Worm (Caenorhabditis elegans): ENCODE data around the gene best-5.
A peak's percentile ranks its signal among the peaks of the same experiment; 100 is the strongest.

The best-5 gene

DNA sequence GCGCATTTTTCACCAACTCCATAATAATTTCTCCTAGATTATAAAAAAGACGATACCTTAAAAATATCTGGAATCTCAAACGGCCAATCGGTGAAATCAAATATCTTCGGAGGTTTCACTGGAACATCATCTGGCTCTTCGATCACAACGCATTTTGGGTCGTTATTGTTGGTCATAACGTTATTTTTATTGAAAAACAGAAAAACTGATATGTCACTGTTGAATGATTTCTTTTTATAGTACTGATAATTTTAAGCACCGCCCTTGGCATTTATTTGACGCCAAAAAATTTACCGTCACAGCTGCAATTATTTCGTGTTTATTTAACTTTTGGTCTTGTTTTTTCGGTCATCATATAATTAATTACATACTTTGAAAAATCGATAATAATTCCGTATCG is at the start of gene best-5:
Gene best-5 (minus strand): TSS at position 210 of the 400 bp plus-strand sequence.
- TF ChIP-seq eor-1 (tag; optimal IDR thresholded peaks at IDR 0.05) (no peak), jun-1 (tag; optimal IDR thresholded peaks at IDR 0.05) (no peak), sea-2 (GFP tag; optimal IDR thresholded peaks at IDR 0.05) (no peak), nhr-43 (tag; optimal IDR thresholded peaks at IDR 0.05; ENCODE audit: poor library complexity, severe bottlenecking) (no peak), fos-1 (tag; optimal IDR thresholded peaks at IDR 0.05) (no peak), lin-39 (tag; optimal IDR thresholded peaks at IDR 0.05) (no peak), ama-1 (optimal IDR thresholded peaks at IDR 0.05) (no peak), mml-1 (tag; optimal IDR thresholded peaks at IDR 0.05) (no peak), ZK546.5 (tag; optimal IDR thresholded peaks at IDR 0.05) (no peak), pqm-1 (tag; optimal IDR thresholded peaks at IDR 0.05) (peak; percentile 43), elt-2 (tag; optimal IDR thresholded peaks at IDR 0.05) (peak; percentile 42), ceh-82 (tag; optimal IDR thresholded peaks at IDR 0.05) (no peak)

DNA sequence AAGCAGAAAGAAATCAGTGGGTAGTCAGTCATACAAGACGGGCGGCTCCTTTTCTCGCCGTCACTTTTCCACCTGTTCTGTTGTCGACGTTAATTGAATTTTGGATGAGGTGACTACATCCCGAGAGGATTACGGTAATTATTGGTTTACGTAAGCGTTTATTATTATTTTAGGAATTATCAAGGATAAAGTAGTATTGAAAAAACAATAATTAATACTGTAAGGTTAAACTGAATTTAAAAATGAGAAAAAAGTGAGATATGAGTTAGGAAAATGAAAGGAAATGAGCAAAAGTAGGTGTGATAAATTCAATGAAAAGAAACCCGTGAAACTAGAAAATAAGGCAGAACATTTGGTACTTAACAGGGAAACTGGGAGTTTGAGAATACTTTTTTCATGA is 48.9 kb upstream of the best-5 start, which contains the start of gene hlh-4:
Gene hlh-4 (minus strand): TSS at position 101 of the 400 bp plus-strand sequence.
- TF ChIP-seq R02D3.7 (tag; optimal IDR thresholded peaks at IDR 0.05) (no peak), hmg-11 (tag; optimal IDR thresholded peaks at IDR 0.05) (no peak), ama-1 (optimal IDR thresholded peaks at IDR 0.05) (no peak), nhr-77 (tag; optimal IDR thresholded peaks at IDR 0.05) (no peak), nhr-76 (tag; optimal IDR thresholded peaks at IDR 0.05) (no peak), nhr-11 (tag; optimal IDR thresholded peaks at IDR 0.05) (no peak), ztf-4 (tag; optimal IDR thresholded peaks at IDR 0.05) (no peak), egl-5 (tag; optimal IDR thresholded peaks at IDR 0.05) (no peak), tbx-2 (tag; optimal IDR thresholded peaks at IDR 0.05) (no peak), ZK546.5 (tag; optimal IDR thresholded peaks at IDR 0.05) (no peak), skn-1 (tag; optimal IDR thresholded peaks at IDR 0.05) (no peak), nfya-1 (tag; optimal IDR thresholded peaks at IDR 0.05; ENCODE audit: insufficient read depth) (no peak), ztf-11 (tag; optimal IDR thresholded peaks at IDR 0.05) (no peak)

DNA sequence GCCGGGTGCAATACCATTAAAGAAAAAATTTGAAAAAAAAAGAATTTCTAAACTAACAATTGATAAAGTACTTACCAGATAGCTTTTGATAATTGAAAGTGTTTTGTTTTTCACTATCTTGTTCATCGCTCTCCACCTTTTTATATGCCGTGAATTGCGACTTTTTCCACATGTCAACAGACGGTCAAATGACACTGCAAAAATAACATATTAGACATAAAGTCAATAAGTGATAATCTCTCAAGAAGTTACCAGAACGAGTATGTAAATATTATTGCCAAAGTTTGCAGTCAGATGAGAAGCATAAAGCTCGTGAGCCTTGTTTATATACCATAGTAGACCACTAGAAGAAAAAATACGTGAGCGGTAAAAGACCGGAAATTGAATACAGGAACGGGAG is 45.8 kb upstream of the best-5 start, which contains the start of gene dao-6:
Gene dao-6 (minus strand): TSS at position 345 of the 400 bp plus-strand sequence.
- no peak for TF ChIP-seq unc-62 (GFP tag; optimal IDR thresholded peaks at IDR 0.05)
- peak; percentile 97 for TF ChIP-seq pha-4 (tag; optimal IDR thresholded peaks at IDR 0.05)

DNA sequence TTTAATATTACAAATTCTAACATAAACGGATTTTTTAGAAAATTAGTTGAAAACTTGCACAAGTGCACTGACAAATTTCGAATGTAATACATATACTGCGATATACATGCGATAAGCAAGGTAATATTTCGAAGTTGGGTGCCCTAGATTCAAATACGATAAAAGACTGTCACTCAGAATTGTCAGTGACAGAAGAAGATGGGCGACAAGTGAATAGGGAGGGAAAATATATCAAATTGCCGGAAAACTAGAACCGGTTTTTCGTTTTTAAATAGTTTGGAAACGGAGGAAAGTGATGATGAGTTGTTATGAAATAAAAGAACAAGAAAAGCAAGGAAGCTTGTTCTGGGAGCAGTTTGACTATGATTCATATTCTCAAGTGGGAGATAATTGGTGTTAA is 44.0 kb upstream of the best-5 start:
- TF ChIP-seq ceh-28 (tag; optimal IDR thresholded peaks at IDR 0.05): no peak
- no peak for TF ChIP-seq lsy-12 (tag; optimal IDR thresholded peaks at IDR 0.05)
- TF ChIP-seq elt-2 (tag; optimal IDR thresholded peaks at IDR 0.05): no peak
- no peak for TF ChIP-seq nfya-1 (tag; optimal IDR thresholded peaks at IDR 0.05; ENCODE audit: insufficient read depth)
- no peak for TF ChIP-seq eor-1 (tag; optimal IDR thresholded peaks at IDR 0.05)
- no peak for TF ChIP-seq unc-39 (tag; optimal IDR thresholded peaks at IDR 0.05)
- TF ChIP-seq ceh-82 (tag; optimal IDR thresholded peaks at IDR 0.05): no peak
- no peak for TF ChIP-seq nhr-77 (tag; optimal IDR thresholded peaks at IDR 0.05)
- TF ChIP-seq ama-1 (optimal IDR thresholded peaks at IDR 0.05): no peak
- TF ChIP-seq fos-1 (tag; optimal IDR thresholded peaks at IDR 0.05): no peak
- TF ChIP-seq snpc-4 (tag; optimal IDR thresholded peaks at IDR 0.05): no peak
- TF ChIP-seq mdl-1 (tag; optimal IDR thresholded peaks at IDR 0.05): no peak

DNA sequence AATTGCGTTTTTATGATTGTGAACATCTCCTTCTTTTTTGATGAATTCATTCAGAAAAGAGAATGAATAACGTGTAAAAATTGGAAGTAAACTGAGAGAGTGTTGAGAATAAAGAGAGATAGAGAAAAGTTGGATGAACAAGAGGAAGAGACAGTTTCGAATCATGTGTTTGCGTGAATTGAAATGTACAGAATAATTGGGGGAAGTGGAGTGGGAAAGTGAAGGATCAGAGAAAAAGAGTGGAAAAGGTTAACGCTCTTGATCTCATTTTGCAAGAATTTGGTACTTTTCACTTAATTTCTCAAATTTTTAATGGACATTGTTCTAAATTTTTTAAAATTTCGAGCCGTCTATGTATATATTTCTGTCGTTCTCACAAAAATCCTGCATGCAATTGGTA is 43.3 kb upstream of the best-5 start:
- TF ChIP-seq jun-1 (tag; optimal IDR thresholded peaks at IDR 0.05) (no peak), nhr-23 (tag; optimal IDR thresholded peaks at IDR 0.05) (peak; percentile 63), nhr-25 (tag; optimal IDR thresholded peaks at IDR 0.05) (peak; percentile 2)

DNA sequence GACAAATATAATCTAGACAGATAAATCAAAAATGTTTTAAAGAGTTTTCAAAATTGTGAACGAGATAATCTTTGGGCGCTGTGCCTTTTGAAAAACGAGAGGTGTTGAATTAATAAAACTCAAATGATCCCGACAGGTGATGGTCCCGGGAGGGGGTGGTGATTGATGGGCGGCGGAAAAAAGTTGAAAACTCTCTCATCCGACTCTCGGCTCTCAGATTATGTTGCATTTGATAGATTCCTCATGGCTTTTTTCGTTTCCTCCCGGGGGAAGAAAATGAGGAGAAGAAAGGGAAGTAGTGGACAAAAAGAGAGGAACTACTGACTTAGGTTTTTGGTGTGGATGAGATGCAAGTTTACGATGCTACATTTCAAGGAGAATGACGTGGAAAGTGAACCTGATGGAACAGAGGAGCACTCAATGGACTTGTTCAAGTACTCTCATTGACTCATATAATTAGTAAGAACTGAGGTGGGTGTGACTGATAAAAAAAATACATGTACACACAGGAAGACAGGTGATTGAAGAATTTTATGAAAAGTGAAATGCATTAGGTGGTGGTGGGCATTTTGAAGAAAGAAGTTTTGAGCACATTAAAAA is 41.4 kb upstream of the best-5 start:
- TF ChIP-seq nhr-77 (tag; optimal IDR thresholded peaks at IDR 0.05): no peak
- no peak for TF ChIP-seq sea-2 (GFP tag; optimal IDR thresholded peaks at IDR 0.05)
- peak; percentile 66 for TF ChIP-seq lin-39 (tag; optimal IDR thresholded peaks at IDR 0.05)
- TF ChIP-seq unc-62 (GFP tag; optimal IDR thresholded peaks at IDR 0.05): peak; percentile 42
- TF ChIP-seq nhr-12 (tag; optimal IDR thresholded peaks at IDR 0.05): no peak
- TF ChIP-seq nhr-25 (tag; optimal IDR thresholded peaks at IDR 0.05): no peak
- no peak for TF ChIP-seq eor-1 (tag; optimal IDR thresholded peaks at IDR 0.05)
- TF ChIP-seq nhr-67 (tag; optimal IDR thresholded peaks at IDR 0.05): no peak
- TF ChIP-seq ZK546.5 (tag; optimal IDR thresholded peaks at IDR 0.05): no peak
- no peak for TF ChIP-seq pha-4 (tag; optimal IDR thresholded peaks at IDR 0.05)
- no peak for TF ChIP-seq nhr-23 (tag; optimal IDR thresholded peaks at IDR 0.05)
- TF ChIP-seq tbx-2 (tag; optimal IDR thresholded peaks at IDR 0.05): no peak
- no peak for TF ChIP-seq nhr-76 (tag; optimal IDR thresholded peaks at IDR 0.05)
